Worm (Caenorhabditis elegans) whole organism, early embryonic: Measurements from ENCODE around the gene hlh-14.

ENCODE experiments used
- B0310.2 ChIP-seq: sonication (generic microtip); optimal IDR thresholded peaks from 2 replicates; lab custom pipeline; 2016; ENCODE audit warnings: mild to moderate bottlenecking, missing genetic modification characterization, missing compliant biosample characterization
- F13C5.2 ChIP-seq: sonication (generic microtip); optimal IDR thresholded peaks from 2 replicates; lab custom pipeline; 2017; ENCODE audit warnings: mild to moderate bottlenecking, missing genetic modification characterization, inconsistent platforms, missing compliant biosample characterization
- aly-1 ChIP-seq: sonication (generic microtip); optimal IDR thresholded peaks from 2 replicates; lab custom pipeline; 2016; ENCODE audit warnings: missing genetic modification characterization, missing compliant biosample characterization
- ama-1 ChIP-seq: fragments of 150-350 bp; optimal IDR thresholded peaks from 2 replicates; lab custom pipeline; 2014
- ceh-13 ChIP-seq: fragments of 200-800 bp; sonication (Bioruptor generic); optimal IDR thresholded peaks from 2 replicates; lab custom pipeline; 2018; ENCODE audit warnings: mild to moderate bottlenecking, missing genetic modification characterization, missing compliant biosample characterization
- ceh-36 ChIP-seq: sonication (generic microtip); optimal IDR thresholded peaks from 2 replicates; lab custom pipeline; 2016; ENCODE audit warnings: missing genetic modification characterization, inconsistent platforms, missing compliant biosample characterization
- ets-7 ChIP-seq: sonication (generic microtip); optimal IDR thresholded peaks from 2 replicates; lab custom pipeline; 2016; ENCODE audit warnings: missing genotype, missing genetic modification characterization, missing compliant biosample characterization
- flt-1 ChIP-seq: fragments of 200-800 bp; sonication (Bioruptor generic); IDR thresholded peaks from 2 replicates; pipeline ENCODE4 v1.3.6; 2022; ENCODE audit warnings: missing genetic modification characterization, missing compliant biosample characterization
- hmbx-1 ChIP-seq: sonication (generic microtip); optimal IDR thresholded peaks from 2 replicates; lab custom pipeline; 2016; ENCODE audit warnings: mild to moderate bottlenecking, missing genetic modification characterization, missing compliant biosample characterization
- hmg-4 ChIP-seq: fragments of 200-800 bp; sonication (Bioruptor generic); optimal IDR thresholded peaks from 2 replicates; lab custom pipeline; 2018; ENCODE audit warnings: mild to moderate bottlenecking, missing genetic modification characterization, missing compliant biosample characterization
- hnd-1 ChIP-seq: sonication (generic microtip); optimal IDR thresholded peaks from 2 replicates; lab custom pipeline; 2016; ENCODE audit warnings: missing genetic modification characterization, missing compliant biosample characterization
- pes-1 ChIP-seq: fragments of 200-800 bp; sonication (Bioruptor generic); IDR thresholded peaks from 2 replicates; pipeline ENCODE4 v1.3.6; 2022; ENCODE audit warnings: missing genetic modification reagents, missing genetic modification characterization, missing compliant biosample characterization
- scrt-1 ChIP-seq: fragments of 200-800 bp; sonication (Bioruptor generic); IDR thresholded peaks from 2 replicates; pipeline ENCODE4 v1.3.6; 2022; ENCODE audit warnings: missing genetic modification characterization, missing compliant biosample characterization
- sea-1 ChIP-seq: fragments of 200-800 bp; sonication (Bioruptor generic); conservative IDR thresholded peaks from 2 replicates; pipeline ENCODE4 v1.3.6; 2022; ENCODE audit warnings: missing genetic modification characterization, missing compliant biosample characterization
- tbx-11 ChIP-seq: fragments of 200-800 bp; sonication (Bioruptor generic); IDR thresholded peaks from 2 replicates; pipeline ENCODE4 v1.3.6; 2022; ENCODE audit warnings: missing genetic modification characterization, missing compliant biosample characterization
- tbx-37 ChIP-seq: fragments of 200-800 bp; sonication (Bioruptor generic); conservative IDR thresholded peaks from 2 replicates; pipeline ENCODE4 v1.3.6; 2022; ENCODE audit warnings: missing genetic modification reagents, missing genetic modification characterization, missing compliant biosample characterization
- tra-4 ChIP-seq: sonication (generic microtip); optimal IDR thresholded peaks from 2 replicates; lab custom pipeline; 2017; ENCODE audit warnings: missing genetic modification characterization, missing compliant biosample characterization

Gene hlh-14

ce11 chrII:5734883-5735282, 3.8 kb downstream of the hlh-14 start:
- TF ChIP-seq tbx-37: no peak
- no peak for TF ChIP-seq pes-1
- no peak for TF ChIP-seq hnd-1
- no peak for TF ChIP-seq tbx-11 (GFP tag; lab: Robert Waterston, UW)
- no peak for TF ChIP-seq hmbx-1
- TF ChIP-seq B0310.2 (tag; lab: Kevin White, UChicago): no peak

- TF ChIP-seq sea-1 (GFP tag; lab: Robert Waterston, UW) (no peak), hmg-4 (GFP tag; lab: Kevin White, UChicago) (no peak), F13C5.2 (tag; lab: Kevin White, UChicago) (no peak), tbx-11 (GFP tag; lab: Robert Waterston, UW) (no peak), pes-1 (no peak), B0310.2 (tag; lab: Kevin White, UChicago) (no peak), ets-7 (tag; lab: Kevin White, UChicago) (no peak), tra-4 (tag; lab: Kevin White, UChicago) (no peak), tbx-37 (no peak), hmbx-1 (no peak), flt-1 (no peak), scrt-1 (GFP tag; lab: Robert Waterston, UW) (no peak), ceh-13 (GFP tag; lab: Kevin White, UChicago) (no peak), ceh-36 (tag; lab: Kevin White, UChicago) (no peak), ama-1 (lab: Kevin White, UChicago) (no peak), hnd-1 (no peak), aly-1 (tag; lab: Kevin White, UChicago) (no peak)
These were observed 8.2 kb downstream of the hlh-14 start, which contains the start of the genes C18A3.7 and C18A3.11 for ce11 chrII:5730343-5731083. TSS of gene C18A3.7 (minus strand) at chrII:5730443. TSS of gene C18A3.11 (plus strand) at chrII:5731033.

- TF ChIP-seq aly-1 (tag; lab: Kevin White, UChicago) (no peak), pes-1 (no peak), tbx-37 (no peak), hnd-1 (no peak), flt-1 (no peak), scrt-1 (GFP tag; lab: Robert Waterston, UW) (no peak), tra-4 (tag; lab: Kevin White, UChicago) (no peak), ets-7 (tag; lab: Kevin White, UChicago) (no peak), tbx-11 (GFP tag; lab: Robert Waterston, UW) (no peak), F13C5.2 (tag; lab: Kevin White, UChicago) (no peak), B0310.2 (tag; lab: Kevin White, UChicago) (no peak), sea-1 (GFP tag; lab: Robert Waterston, UW) (no peak), hmbx-1 (no peak), ama-1 (lab: Kevin White, UChicago) (no peak), ceh-36 (tag; lab: Kevin White, UChicago) (no peak), hmg-4 (GFP tag; lab: Kevin White, UChicago) (no peak), ceh-13 (GFP tag; lab: Kevin White, UChicago) (no peak)
These were observed 11.0 kb downstream of the hlh-14 start, which contains the start of gene rab-3 for ce11 chrII:5727707-5728106. TSS of gene rab-3 (minus strand) at chrII:5727853.

ce11 chrII:5725094-5725493, 13.6 kb downstream of the hlh-14 start:
- TF ChIP-seq F13C5.2 (tag; lab: Kevin White, UChicago) (no peak), aly-1 (tag; lab: Kevin White, UChicago) (no peak), hmg-4 (GFP tag; lab: Kevin White, UChicago) (no peak), scrt-1 (GFP tag; lab: Robert Waterston, UW) (no peak), B0310.2 (tag; lab: Kevin White, UChicago) (no peak), sea-1 (GFP tag; lab: Robert Waterston, UW) (no peak), flt-1 (no peak), tbx-37 (no peak), tra-4 (tag; lab: Kevin White, UChicago) (no peak), tbx-11 (GFP tag; lab: Robert Waterston, UW) (no peak), ceh-13 (GFP tag; lab: Kevin White, UChicago) (no peak), ama-1 (lab: Kevin White, UChicago) (no peak), hnd-1 (no peak)

ce11 chrII:5719848-5720247, 18.8 kb downstream of the hlh-14 start, which contains the start of gene damt-1:
TSS of gene damt-1 (plus strand) at chrII:5720148.
- no peak for TF ChIP-seq ama-1 (lab: Kevin White, UChicago)
- TF ChIP-seq scrt-1 (GFP tag; lab: Robert Waterston, UW): no peak
- TF ChIP-seq B0310.2 (tag; lab: Kevin White, UChicago): no peak
- TF ChIP-seq hnd-1: no peak
- TF ChIP-seq tbx-11 (GFP tag; lab: Robert Waterston, UW): no peak
- no peak for TF ChIP-seq ceh-13 (GFP tag; lab: Kevin White, UChicago)
- no peak for TF ChIP-seq ets-7 (tag; lab: Kevin White, UChicago)
- TF ChIP-seq sea-1 (GFP tag; lab: Robert Waterston, UW): no peak
- no peak for TF ChIP-seq aly-1 (tag; lab: Kevin White, UChicago)
- no peak for TF ChIP-seq ceh-36 (tag; lab: Kevin White, UChicago)
- TF ChIP-seq hmg-4 (GFP tag; lab: Kevin White, UChicago): no peak
- TF ChIP-seq F13C5.2 (tag; lab: Kevin White, UChicago): no peak
- TF ChIP-seq flt-1: no peak

ce11 chrII:5717831-5718230, 20.9 kb downstream of the hlh-14 start, which contains the start of gene zipt-3:
TSS of gene zipt-3 (plus strand) at chrII:5718131.
- no peak for TF ChIP-seq hmg-4 (GFP tag; lab: Kevin White, UChicago)
- TF ChIP-seq tbx-11 (GFP tag; lab: Robert Waterston, UW): no peak
- TF ChIP-seq ceh-36 (tag; lab: Kevin White, UChicago): no peak
- no peak for TF ChIP-seq B0310.2 (tag; lab: Kevin White, UChicago)
- TF ChIP-seq F13C5.2 (tag; lab: Kevin White, UChicago): no peak
- no peak for TF ChIP-seq tbx-37
- no peak for TF ChIP-seq ama-1 (lab: Kevin White, UChicago)
- no peak for TF ChIP-seq aly-1 (tag; lab: Kevin White, UChicago)
- no peak for TF ChIP-seq sea-1 (GFP tag; lab: Robert Waterston, UW)
- TF ChIP-seq tra-4 (tag; lab: Kevin White, UChicago): no peak
